Fruit fly (Drosophila melanogaster) whole organism, embryonic: ENCODE data around the gene CG5541.

Experiments
- Ada2b ChIP-seq: fragments of 200-800 bp; sonication (Bioruptor generic); IDR thresholded peaks from 2 replicates; pipeline ENCODE4 v1.3.6; 2022; ENCODE audit warnings: missing biosample characterization, missing genetic modification characterization
- Bgb ChIP-seq: fragments of 200-800 bp; sonication (Bioruptor generic); IDR thresholded peaks from 2 replicates; pipeline ENCODE4 v1.3.6; 2022; ENCODE audit warnings: missing biosample characterization, missing genetic modification characterization; ENCODE audit not compliant: partially characterized antibody
- Bteb2 ChIP-seq: fragments of 200-800 bp; sonication (Bioruptor generic); optimal IDR thresholded peaks from 2 replicates; lab custom pipeline; 2016; ENCODE audit warnings: missing biosample characterization, missing genetic modification characterization
- CG10209 ChIP-seq: fragments of 200-800 bp; sonication (Bioruptor generic); optimal IDR thresholded peaks from 3 replicates; lab custom pipeline; 2017; ENCODE audit warnings: missing biosample characterization, mild to moderate bottlenecking, missing genetic modification characterization, missing genetic modification reagents
- CG10274 ChIP-seq: fragments of 200-800 bp; sonication (Bioruptor generic); optimal IDR thresholded peaks from 3 replicates; lab custom pipeline; 2017; ENCODE audit warnings: missing biosample characterization, mild to moderate bottlenecking, missing genetic modification characterization
- CG12071 ChIP-seq: fragments of 200-800 bp; sonication (Bioruptor generic); optimal IDR thresholded peaks from 3 replicates; lab custom pipeline; 2018; ENCODE audit warnings: missing biosample characterization, mild to moderate bottlenecking, missing genetic modification characterization
- CG13296 ChIP-seq: fragments of 200-800 bp; sonication (Bioruptor generic); optimal IDR thresholded peaks from 3 replicates; lab custom pipeline; 2018; ENCODE audit warnings: missing biosample characterization, mild to moderate bottlenecking, missing genetic modification characterization
- CG1647 ChIP-seq: fragments of 200-800 bp; sonication (Bioruptor generic); optimal IDR thresholded peaks from 3 replicates; lab custom pipeline; 2016; ENCODE audit warnings: missing biosample characterization, missing genetic modification characterization
- CG16863 ChIP-seq: fragments of 200-800 bp; sonication (Bioruptor generic); optimal IDR thresholded peaks from 3 replicates; lab custom pipeline; 2016; ENCODE audit warnings: missing biosample characterization, missing genetic modification characterization
- CG32532 ChIP-seq: fragments of 200-800 bp; sonication (Bioruptor generic); IDR thresholded peaks from 2 replicates; pipeline ENCODE4 v1.3.6; 2022; ENCODE audit warnings: missing biosample characterization, missing genetic modification characterization
- CG32772 ChIP-seq: fragments of 200-800 bp; sonication (Bioruptor generic); IDR thresholded peaks from 2 replicates; pipeline ENCODE4 v1.3.6; 2022; ENCODE audit warnings: missing biosample characterization, missing genetic modification characterization
- CG34422 ChIP-seq: fragments of 200-800 bp; sonication (Bioruptor generic); IDR thresholded peaks from 3 replicates; pipeline ENCODE4 v1.3.6; 2022; ENCODE audit warnings: missing biosample characterization, missing genetic modification characterization
- CG5953 ChIP-seq: fragments of 200-800 bp; sonication (Bioruptor generic); IDR thresholded peaks from 2 replicates; pipeline ENCODE4 v1.3.6; 2022; ENCODE audit warnings: missing biosample characterization, missing genetic modification characterization
- CG6765 ChIP-seq: fragments of 200-800 bp; sonication (Bioruptor generic); optimal IDR thresholded peaks from 3 replicates; lab custom pipeline; 2017; ENCODE audit warnings: missing biosample characterization, mild to moderate bottlenecking, missing genetic modification characterization
- CG8944 ChIP-seq: fragments of 200-800 bp; sonication (Bioruptor generic); optimal IDR thresholded peaks from 3 replicates; lab custom pipeline; 2016; ENCODE audit warnings: missing biosample characterization, missing genetic modification characterization
- CG9215 ChIP-seq: fragments of 200-800 bp; sonication (Bioruptor generic); IDR thresholded peaks from 2 replicates; pipeline ENCODE4 v1.3.6; 2022; ENCODE audit warnings: missing biosample characterization, missing genetic modification characterization
- Dbx ChIP-seq: fragments of 200-800 bp; sonication (Bioruptor generic); IDR thresholded peaks from 3 replicates; pipeline ENCODE4 v1.3.6; 2022; ENCODE audit warnings: missing biosample characterization, missing genetic modification characterization
- Ets65A ChIP-seq: fragments of 200-800 bp; sonication (Bioruptor generic); peaks from one replicate; lab custom pipeline; 2016; ENCODE audit warnings: missing biosample characterization, missing genetic modification characterization
- Gsc ChIP-seq: fragments of 200-800 bp; sonication (Bioruptor generic); IDR thresholded peaks from 2 replicates; pipeline ENCODE4 v1.3.6; 2022; ENCODE audit warnings: missing biosample characterization, missing genetic modification characterization
- Hsf ChIP-seq: fragments of 200-800 bp; sonication (Bioruptor generic); optimal IDR thresholded peaks from 3 replicates; lab custom pipeline; 2016; ENCODE audit warnings: missing biosample characterization, missing genetic modification characterization
- MESR4 ChIP-seq: fragments of 200-800 bp; sonication (Bioruptor generic); optimal IDR thresholded peaks from 2 replicates; lab custom pipeline; 2018; ENCODE audit warnings: missing biosample characterization, mild to moderate bottlenecking, missing genetic modification characterization, moderate library complexity
- Max ChIP-seq: fragments of 200-800 bp; sonication (Bioruptor generic); optimal IDR thresholded peaks from 2 replicates; lab custom pipeline; 2016; ENCODE audit warnings: missing biosample characterization, mild to moderate bottlenecking, missing genetic modification characterization
- NC2β ChIP-seq: fragments of 200-800 bp; sonication (Bioruptor generic); optimal IDR thresholded peaks from 2 replicates; lab custom pipeline; 2016; ENCODE audit warnings: missing biosample characterization, missing genetic modification characterization
- Nf-YC ChIP-seq: fragments of 200-800 bp; optimal IDR thresholded peaks from 3 replicates; lab custom pipeline; 2019; ENCODE audit warnings: missing biosample characterization, mild to moderate bottlenecking, missing genetic modification characterization, moderate library complexity
- Ravus ChIP-seq: fragments of 200-800 bp; sonication (Bioruptor generic); IDR thresholded peaks from 2 replicates; pipeline ENCODE4 v1.3.6; 2022; ENCODE audit warnings: missing biosample characterization, missing genetic modification characterization
- Six4 ChIP-seq: fragments of 200-800 bp; sonication (Bioruptor generic); optimal IDR thresholded peaks from 2 replicates; lab custom pipeline; 2016; ENCODE audit warnings: missing biosample characterization, missing genetic modification characterization
- btn ChIP-seq: fragments of 200-800 bp; sonication (Bioruptor generic); optimal IDR thresholded peaks from 2 replicates; lab custom pipeline; 2016; ENCODE audit warnings: missing biosample characterization, missing genetic modification characterization
- cato ChIP-seq: fragments of 200-800 bp; sonication (Bioruptor generic); optimal IDR thresholded peaks from 2 replicates; lab custom pipeline; 2016; ENCODE audit warnings: missing biosample characterization, missing genetic modification characterization, borderline replicate concordance
- cg ChIP-seq: fragments of 200-800 bp; sonication (Bioruptor generic); optimal IDR thresholded peaks from 3 replicates; lab custom pipeline; 2019; ENCODE audit warnings: missing biosample characterization, mild to moderate bottlenecking, missing genetic modification characterization, moderate library complexity
- chm ChIP-seq: fragments of 200-800 bp; sonication (Bioruptor generic); IDR thresholded peaks from 2 replicates; pipeline ENCODE4 v1.3.6; 2022; ENCODE audit warnings: missing biosample characterization, missing genetic modification characterization
- chn ChIP-seq: fragments of 200-800 bp; sonication (Bioruptor generic); optimal IDR thresholded peaks from 2 replicates; lab custom pipeline; 2016; ENCODE audit warnings: missing biosample characterization, missing genetic modification characterization
- corto ChIP-seq: fragments of 200-800 bp; sonication (Bioruptor generic); optimal IDR thresholded peaks from 2 replicates; lab custom pipeline; 2016; ENCODE audit warnings: missing biosample characterization, mild to moderate bottlenecking, missing genetic modification characterization, moderate library complexity
- crol ChIP-seq: fragments of 200-800 bp; sonication (Bioruptor generic); IDR thresholded peaks from 2 replicates; pipeline ENCODE4 v1.3.6; 2022; ENCODE audit warnings: missing biosample characterization, missing genetic modification characterization
- da ChIP-seq: fragments of 200-800 bp; sonication (Bioruptor generic); optimal IDR thresholded peaks from 2 replicates; lab custom pipeline; 2016; ENCODE audit warnings: missing biosample characterization, missing genetic modification characterization
- eyg ChIP-seq: fragments of 200-800 bp; sonication (Bioruptor generic); optimal IDR thresholded peaks from 3 replicates; lab custom pipeline; 2016; ENCODE audit warnings: missing biosample characterization, missing genetic modification characterization
- hkb ChIP-seq, 2 experiments: fragments of 200-800 bp in 1 of 2; fragments of >200 bp in 1 of 2; sonication (Bioruptor generic) in 1 of 2; IDR thresholded peaks in 1 of 2; optimal IDR thresholded peaks in 1 of 2; 2 replicates each; pipeline versions ENCODE4 v1.3.6 to Lab custom; 2017 to 2022; ENCODE audit warnings: missing biosample characterization in 1 of 2, missing genetic modification characterization in 1 of 2
- ind ChIP-seq: fragments of 200-800 bp; sonication (Bioruptor generic); optimal IDR thresholded peaks from 3 replicates; lab custom pipeline; 2016; ENCODE audit warnings: missing biosample characterization, missing genetic modification characterization
- insv ChIP-seq, 2 experiments: fragments of 200-800 bp; sonication (Bioruptor generic); optimal IDR thresholded peaks; 3 replicates each; lab custom pipeline; 2016 to 2018; ENCODE audit warnings: missing biosample characterization in 2 of 2, missing genetic modification characterization in 2 of 2
- klu ChIP-seq: fragments of 200-800 bp; sonication (Bioruptor generic); IDR thresholded peaks from 2 replicates; pipeline ENCODE4 v1.3.6; 2022; ENCODE audit warnings: missing biosample characterization, missing genetic modification characterization
- maf-S ChIP-seq: fragments of 200-800 bp; sonication (Bioruptor generic); optimal IDR thresholded peaks from 2 replicates; lab custom pipeline; 2016; ENCODE audit warnings: missing biosample characterization, missing genetic modification characterization
- oc ChIP-seq: fragments of 200-800 bp; sonication (Bioruptor generic); optimal IDR thresholded peaks from 2 replicates; lab custom pipeline; 2018; ENCODE audit warnings: missing biosample characterization, mild to moderate bottlenecking, missing genetic modification characterization, moderate library complexity
- pb ChIP-seq: fragments of 200-800 bp; sonication (Bioruptor generic); optimal IDR thresholded peaks from 3 replicates; lab custom pipeline; 2016; ENCODE audit warnings: missing biosample characterization, missing genetic modification characterization
- pros ChIP-seq: fragments of 200-800 bp; sonication (Bioruptor generic); optimal IDR thresholded peaks from 3 replicates; lab custom pipeline; 2019; ENCODE audit warnings: missing biosample characterization, mild to moderate bottlenecking, missing genetic modification characterization, moderate library complexity
- slou ChIP-seq: fragments of 200-800 bp; sonication (Bioruptor generic); optimal IDR thresholded peaks from 3 replicates; lab custom pipeline; 2016; ENCODE audit warnings: missing biosample characterization, missing genetic modification characterization
- so ChIP-seq: fragments of 200-800 bp; sonication (Bioruptor generic); IDR thresholded peaks from 3 replicates; pipeline ENCODE4 v1.3.6; 2022; ENCODE audit warnings: missing biosample characterization, missing genetic modification characterization
- sug ChIP-seq: fragments of 200-800 bp; optimal IDR thresholded peaks from 2 replicates; lab custom pipeline; 2019; ENCODE audit warnings: missing biosample characterization, mild to moderate bottlenecking, missing genetic modification characterization, moderate library complexity
- tgo ChIP-seq: fragments of 200-800 bp; sonication (Bioruptor generic); IDR thresholded peaks from 3 replicates; pipeline ENCODE4 v1.3.6; 2022; ENCODE audit warnings: missing biosample characterization, missing genetic modification characterization
- wdn ChIP-seq: fragments of 200-800 bp; sonication (Bioruptor generic); IDR thresholded peaks from 2 replicates; pipeline ENCODE4 v1.3.6; 2022; ENCODE audit warnings: missing biosample characterization, missing genetic modification characterization
- wek ChIP-seq: fragments of 200-800 bp; sonication (Bioruptor generic); optimal IDR thresholded peaks from 3 replicates; lab custom pipeline; 2018; ENCODE audit warnings: missing biosample characterization, mild to moderate bottlenecking, missing genetic modification characterization, moderate library complexity
- z ChIP-seq: fragments of 200-800 bp; sonication (Bioruptor generic); IDR thresholded peaks from 3 replicates; pipeline ENCODE4 v1.3.6; 2022; ENCODE audit warnings: missing biosample characterization, missing genetic modification characterization

CG5541 gene

dm6 chrX:15043013-15043699 is 767 bp upstream of the CG5541 start (continued):
- peak; percentile 60 for TF ChIP-seq Six4
- TF ChIP-seq sug (tag; lab: Kevin White, UChicago) = peak; percentile 45
- TF ChIP-seq CG1647 = peak; percentile 89
- peak; percentile 92 for TF ChIP-seq CG10209 (GFP tag; lab: Kevin White, UChicago)
- TF ChIP-seq Bgb (GFP tag; lab: Robert Waterston, UW) = no peak
- no peak for TF ChIP-seq hkb (optimal IDR thresholded peaks at IDR 0.05; lab: Kevin White, UChicago)
- peak; percentile 90 for TF ChIP-seq hkb (GFP tag; IDR thresholded peaks at IDR 0.05; lab: Robert Waterston, UW)
- peak; percentile 89 for TF ChIP-seq CG5953 (GFP tag; lab: Robert Waterston, UW)
- TF ChIP-seq CG10274 = peak; percentile 76
- peak; percentile 91 for TF ChIP-seq CG13296
- TF ChIP-seq chn (GFP tag; lab: Kevin White, UChicago) = peak; percentile 1
- TF ChIP-seq so (GFP tag; lab: Robert Waterston, UW) = peak; percentile 82; the same call in 2 of the 3 replicates
- TF ChIP-seq CG32772 (GFP tag; lab: Robert Waterston, UW) = no peak
- TF ChIP-seq CG34422 (GFP tag; lab: Robert Waterston, UW) = peak; percentile 36; the same call in 1 of the 3 replicates
- peak; percentile 12 for TF ChIP-seq CG32532 (GFP tag; lab: Robert Waterston, UW)
- TF ChIP-seq NC2β = peak; percentile 88
- 0 out of 2 replicates have a peak, but pooled peaks have one; percentile 27 for TF ChIP-seq wdn
- TF ChIP-seq Ada2b (GFP tag; lab: Robert Waterston, UW) = peak; percentile 8
- TF ChIP-seq Dbx (GFP tag; lab: Robert Waterston, UW) = peak; percentile 40; the same call in 1 of the 3 replicates
- peak; percentile 14 for TF ChIP-seq MESR4 (GFP tag; lab: Kevin White, UChicago)
- TF ChIP-seq Gsc (GFP tag; lab: Robert Waterston, UW) = no peak
- peak; percentile 52 for TF ChIP-seq cato (GFP tag; lab: Kevin White, UChicago)
- TF ChIP-seq CG9215 (GFP tag; lab: Robert Waterston, UW) = no peak
- TF ChIP-seq da = peak; percentile 68
- peak; percentile 50 for TF ChIP-seq corto
- TF ChIP-seq insv (GFP tag; optimal IDR thresholded peaks at IDR 0.05; lab: Kevin White, UChicago) = peak in 1 of 2 experiments; percentile 64
- peak; percentile 95 for TF ChIP-seq CG12071
- TF ChIP-seq wek (GFP tag; lab: Kevin White, UChicago) = peak; percentile 95
- TF ChIP-seq eyg = peak; percentile 76
- TF ChIP-seq klu (GFP tag; lab: Robert Waterston, UW) = no peak
- TF ChIP-seq maf-S = peak; percentile 65
- TF ChIP-seq btn (GFP tag; lab: Kevin White, UChicago) = peak; percentile 79
- TF ChIP-seq Hsf (GFP tag; lab: Kevin White, UChicago) = peak; percentile 40
- TF ChIP-seq CG16863 = peak; percentile 76
- TF ChIP-seq Ets65A (GFP tag; lab: Kevin White, UChicago) = peak; percentile 17
- TF ChIP-seq Max = peak; percentile 75
- peak; percentile 80 for TF ChIP-seq CG6765 (GFP tag; lab: Kevin White, UChicago)
- TF ChIP-seq CG8944 (GFP tag; lab: Kevin White, UChicago) = peak; percentile 81
- TF ChIP-seq pros (GFP tag; lab: Kevin White, UChicago) = no peak
- peak; percentile 92 for TF ChIP-seq chm (GFP tag; lab: Robert Waterston, UW)
- TF ChIP-seq z = peak; percentile 8; the same call in 1 of the 3 replicates
- peak; percentile 47 for TF ChIP-seq Nf-YC (tag; lab: Kevin White, UChicago)
- peak; percentile 29 for TF ChIP-seq crol (GFP tag; lab: Robert Waterston, UW)
- TF ChIP-seq Bteb2 (GFP tag; lab: Kevin White, UChicago) = peak; percentile 51
- TF ChIP-seq tgo (GFP tag; lab: Robert Waterston, UW) = no peak; the same call in 2 of the 3 replicates
- TF ChIP-seq pb = peak; percentile 67
- peak; percentile 75 for TF ChIP-seq slou (GFP tag; lab: Kevin White, UChicago)
- no peak for TF ChIP-seq Ravus
- TF ChIP-seq oc (tag; lab: Kevin White, UChicago) = peak; percentile 88
- TF ChIP-seq ind = no peak
- TF ChIP-seq cg (GFP tag; lab: Kevin White, UChicago) = no peak
